Fruit fly (Drosophila melanogaster): ENCODE results near the gene CG5376.

The CG5376 gene

dm6 chr3R:22524344-22525072, 35.8 kb upstream of the CG5376 start (continued):
- no peak for TF ChIP-seq Hr38 (GFP tag; optimal IDR thresholded peaks at IDR 0.05)
- no peak for TF ChIP-seq CG3032 (tag; optimal IDR thresholded peaks at IDR 0.05)
- TF ChIP-seq CG11902 (GFP tag; optimal IDR thresholded peaks at IDR 0.05), result no peak
- no peak for TF ChIP-seq dsx (GFP tag; optimal IDR thresholded peaks at IDR 0.05; ENCODE audit: poor library complexity, severe bottlenecking)
- TF ChIP-seq Eip75B (GFP tag; optimal IDR thresholded peaks at IDR 0.05), result peak; percentile 1

dm6 chr3R:22522859-22523258, 34.1 kb upstream of the CG5376 start:
- TF ChIP-seq dac (GFP tag; optimal IDR thresholded peaks at IDR 0.05) (no peak), CG11762 (GFP tag; optimal IDR thresholded peaks at IDR 0.05; ENCODE audit: insufficient read depth) (no peak), svp (GFP tag) (peak; percentile 97), Eip93F (GFP tag; optimal IDR thresholded peaks at IDR 0.05) (peak; percentile 10), Hr38 (GFP tag; optimal IDR thresholded peaks at IDR 0.05) (no peak), vri (GFP tag; optimal IDR thresholded peaks at IDR 0.05) (peak; percentile 0), topi (GFP tag; optimal IDR thresholded peaks at IDR 0.05) (no peak), Blimp-1 (GFP tag; optimal IDR thresholded peaks at IDR 0.05) (peak; percentile 20)

- no peak for TF ChIP-seq fkh (GFP tag; optimal IDR thresholded peaks at IDR 0.05)
- no peak for TF ChIP-seq Eip75B (GFP tag; optimal IDR thresholded peaks at IDR 0.05)
- no peak for TF ChIP-seq CG3032 (tag; optimal IDR thresholded peaks at IDR 0.05)
- TF ChIP-seq CG10631 (GFP tag; optimal IDR thresholded peaks at IDR 0.05), result no peak
- TF ChIP-seq Blimp-1 (GFP tag; optimal IDR thresholded peaks at IDR 0.05), result no peak
- no peak for TF ChIP-seq pdm3 (GFP tag; optimal IDR thresholded peaks at IDR 0.05)
- no peak for TF ChIP-seq CG3919 (GFP tag; optimal IDR thresholded peaks at IDR 0.05)
- no peak for TF ChIP-seq CG16779 (tag; optimal IDR thresholded peaks at IDR 0.05)
- no peak for TF ChIP-seq achi (GFP tag; optimal IDR thresholded peaks at IDR 0.05)
Measured at dm6 chr3R:22522042-22522441, 33.3 kb upstream of the CG5376 start.

dm6 chr3R:22520481-22520880, 31.7 kb upstream of the CG5376 start:
- TF ChIP-seq CG11902 (GFP tag; optimal IDR thresholded peaks at IDR 0.05) (no peak), Eip78C (GFP tag) (no peak), CG15336 (GFP tag; IDR thresholded peaks at IDR 0.05) (no peak), Smox (GFP tag; optimal IDR thresholded peaks at IDR 0.05) (no peak)

- TF ChIP-seq Sox102F (GFP tag; optimal IDR thresholded peaks at IDR 0.05) (no peak), CG16779 (tag; optimal IDR thresholded peaks at IDR 0.05) (no peak), Hr4 (GFP tag; optimal IDR thresholded peaks at IDR 0.05) (no peak), esn (GFP tag; optimal IDR thresholded peaks at IDR 0.05) (no peak), Blimp-1 (GFP tag; optimal IDR thresholded peaks at IDR 0.05) (no peak), lz (GFP tag; optimal IDR thresholded peaks at IDR 0.05) (no peak), Eip75B (GFP tag; optimal IDR thresholded peaks at IDR 0.05) (no peak), dac (GFP tag; optimal IDR thresholded peaks at IDR 0.05) (no peak), Ets96B (tag; optimal IDR thresholded peaks at IDR 0.05) (no peak), CG32006 (GFP tag; optimal IDR thresholded peaks at IDR 0.05) (no peak), CG8319 (GFP tag; optimal IDR thresholded peaks at IDR 0.05) (no peak), Eip93F (GFP tag; optimal IDR thresholded peaks at IDR 0.05) (no peak), Eip78C (GFP tag) (no peak), Smox (GFP tag; optimal IDR thresholded peaks at IDR 0.05) (no peak), ss (GFP tag; optimal IDR thresholded peaks at IDR 0.05) (no peak), CG11902 (GFP tag; optimal IDR thresholded peaks at IDR 0.05) (no peak)
Measured at dm6 chr3R:22518760-22519159, 30.0 kb upstream of the CG5376 start.

- TF ChIP-seq vri (GFP tag; optimal IDR thresholded peaks at IDR 0.05) (peak; percentile 58), esn (GFP tag; optimal IDR thresholded peaks at IDR 0.05) (no peak), Sox102F (GFP tag; optimal IDR thresholded peaks at IDR 0.05) (peak; percentile 15), fkh (GFP tag; optimal IDR thresholded peaks at IDR 0.05) (peak; percentile 95), CG6854 (GFP tag; optimal IDR thresholded peaks at IDR 0.05) (peak; percentile 15), CG31627 (GFP tag; optimal IDR thresholded peaks at IDR 0.05) (no peak)
Measured at dm6 chr3R:22518285-22518684, 29.5 kb upstream of the CG5376 start.
